Fruit fly (Drosophila melanogaster) whole organism, embryonic: ENCODE results near the gene wrd.

Experiments
- ATbp ChIP-seq: fragments of 200-800 bp; sonication (Bioruptor generic); optimal IDR thresholded peaks from 2 replicates; lab custom pipeline; 2017; ENCODE audit warnings: missing biosample characterization, mild to moderate bottlenecking, missing genetic modification characterization, missing genetic modification reagents
- Antp ChIP-seq: fragments of 200-800 bp; sonication (Bioruptor generic); optimal IDR thresholded peaks from 3 replicates; lab custom pipeline; 2016; ENCODE audit warnings: missing biosample characterization, missing genetic modification characterization
- Atf3 ChIP-seq: fragments of 200-800 bp; sonication (Bioruptor generic); optimal IDR thresholded peaks from 3 replicates; lab custom pipeline; 2016; ENCODE audit warnings: missing biosample characterization, missing genetic modification characterization
- CG10543 ChIP-seq: fragments of 200-800 bp; sonication (Bioruptor generic); optimal IDR thresholded peaks from 3 replicates; lab custom pipeline; 2017; ENCODE audit warnings: missing biosample characterization, mild to moderate bottlenecking, missing genetic modification characterization, moderate library complexity
- CG11398 ChIP-seq: fragments of 200-800 bp; sonication (Bioruptor generic); optimal IDR thresholded peaks from 2 replicates; lab custom pipeline; 2016; ENCODE audit warnings: missing biosample characterization, missing genetic modification characterization
- CG11696 ChIP-seq: fragments of 200-800 bp; sonication (Bioruptor generic); IDR thresholded peaks from 2 replicates; pipeline ENCODE4 v1.3.6; 2022; ENCODE audit warnings: missing biosample characterization, missing genetic modification characterization
- CG13424 ChIP-seq: fragments of 200-800 bp; sonication (Bioruptor generic); optimal IDR thresholded peaks from 2 replicates; lab custom pipeline; 2019; ENCODE audit warnings: missing biosample characterization, mild to moderate bottlenecking, missing genetic modification characterization, moderate library complexity
- CG15479 ChIP-seq: fragments of 200-800 bp; sonication (Bioruptor generic); optimal IDR thresholded peaks from 3 replicates; lab custom pipeline; 2019; ENCODE audit warnings: missing biosample characterization, mild to moderate bottlenecking, missing genetic modification characterization, moderate library complexity
- CG18262 ChIP-seq: fragments of 200-800 bp; optimal IDR thresholded peaks from 3 replicates; lab custom pipeline; 2019; ENCODE audit warnings: missing biosample characterization, mild to moderate bottlenecking, missing genetic modification characterization, moderate library complexity
- CG2116 ChIP-seq: fragments of 200-800 bp; sonication (Bioruptor generic); optimal IDR thresholded peaks from 3 replicates; lab custom pipeline; 2018; ENCODE audit warnings: missing biosample characterization, mild to moderate bottlenecking, missing genetic modification characterization
- CG2199 ChIP-seq: fragments of 200-800 bp; sonication (Bioruptor generic); IDR thresholded peaks from 3 replicates; pipeline ENCODE4 v1.3.6; 2022; ENCODE audit warnings: missing biosample characterization, missing genetic modification characterization
- CG2712 ChIP-seq: fragments of 200-800 bp; optimal IDR thresholded peaks from 3 replicates; lab custom pipeline; 2019; ENCODE audit warnings: missing biosample characterization, mild to moderate bottlenecking, missing genetic modification characterization, moderate library complexity
- CG4707 ChIP-seq: fragments of 200-800 bp; sonication (Bioruptor generic); optimal IDR thresholded peaks from 2 replicates; lab custom pipeline; 2018; ENCODE audit warnings: missing biosample characterization, mild to moderate bottlenecking, missing genetic modification characterization, moderate library complexity
- CG6254 ChIP-seq: fragments of 200-800 bp; sonication (Bioruptor generic); optimal IDR thresholded peaks from 3 replicates; lab custom pipeline; 2017; ENCODE audit warnings: mild to moderate bottlenecking, missing biosample characterization, missing genetic modification reagents, missing genetic modification characterization
- CG6272 ChIP-seq: fragments of 200-800 bp; sonication (Bioruptor generic); IDR thresholded peaks from 2 replicates; pipeline ENCODE4 v1.3.6; 2022; ENCODE audit warnings: missing biosample characterization, missing genetic modification characterization
- CG7372 ChIP-seq: fragments of 200-800 bp; sonication (Bioruptor generic); IDR thresholded peaks from 2 replicates; pipeline ENCODE4 v1.3.6; 2022; ENCODE audit warnings: missing biosample characterization, missing genetic modification characterization
- CG7745 ChIP-seq: fragments of 200-800 bp; sonication (Bioruptor generic); optimal IDR thresholded peaks from 2 replicates; lab custom pipeline; 2018; ENCODE audit warnings: missing biosample characterization, mild to moderate bottlenecking, missing genetic modification characterization, moderate library complexity
- CG8944 ChIP-seq: fragments of 200-800 bp; sonication (Bioruptor generic); optimal IDR thresholded peaks from 3 replicates; lab custom pipeline; 2016; ENCODE audit warnings: missing biosample characterization, missing genetic modification characterization
- CTCF ChIP-seq: fragments of 200-800 bp; sonication (Bioruptor generic); optimal IDR thresholded peaks from 2 replicates; lab custom pipeline; 2017; ENCODE audit warnings: missing biosample characterization, mild to moderate bottlenecking, missing genetic modification characterization, moderate library complexity
- CoRest ChIP-seq: fragments of 200-800 bp; sonication (Bioruptor generic); optimal IDR thresholded peaks from 3 replicates; lab custom pipeline; 2018; ENCODE audit warnings: missing biosample characterization, mild to moderate bottlenecking, missing genetic modification characterization, moderate library complexity
- Dad ChIP-seq: fragments of 200-800 bp; sonication (Bioruptor generic); optimal IDR thresholded peaks from 3 replicates; lab custom pipeline; 2016; ENCODE audit warnings: missing biosample characterization, missing genetic modification characterization
- Deaf1 ChIP-seq: fragments of 200-800 bp; optimal IDR thresholded peaks from 3 replicates; lab custom pipeline; 2019; ENCODE audit warnings: missing biosample characterization, mild to moderate bottlenecking, missing genetic modification characterization, moderate library complexity
- Dfd ChIP-seq, 2 experiments: fragments of >200 bp; optimal IDR thresholded peaks; 2 replicates each; lab custom pipeline; 2017; ENCODE audit warnings: missing biosample characterization in 2 of 2, missing genetic modification characterization in 2 of 2
- Elba2 ChIP-seq: fragments of 200-800 bp; sonication (Bioruptor generic); optimal IDR thresholded peaks from 3 replicates; lab custom pipeline; 2016; ENCODE audit warnings: missing biosample characterization, missing genetic modification characterization
- NFAT ChIP-seq: fragments of 200-800 bp; sonication (Bioruptor generic); IDR thresholded peaks from 2 replicates; pipeline ENCODE4 v1.3.6; 2022; ENCODE audit warnings: missing biosample characterization, missing genetic modification characterization
- Neu2 ChIP-seq: fragments of 200-800 bp; sonication (Bioruptor generic); optimal IDR thresholded peaks from 3 replicates; lab custom pipeline; 2016; ENCODE audit warnings: missing biosample characterization, missing genetic modification characterization, borderline replicate concordance
- Sox102F ChIP-seq: fragments of 200-800 bp; sonication (Bioruptor generic); optimal IDR thresholded peaks from 2 replicates; lab custom pipeline; 2018; ENCODE audit warnings: missing biosample characterization, mild to moderate bottlenecking, missing genetic modification characterization, moderate library complexity
- abd-A ChIP-seq: fragments of 200-800 bp; sonication (Bioruptor generic); optimal IDR thresholded peaks from 3 replicates; lab custom pipeline; 2019; ENCODE audit warnings: missing biosample characterization, mild to moderate bottlenecking, missing genetic modification characterization, moderate library complexity
- ato ChIP-seq: fragments of 200-800 bp; sonication (Bioruptor generic); IDR thresholded peaks from 2 replicates; pipeline ENCODE4 v1.3.6; 2022; ENCODE audit warnings: missing biosample characterization, missing genetic modification characterization; ENCODE audit not compliant: partially characterized antibody
- cg ChIP-seq: fragments of 200-800 bp; sonication (Bioruptor generic); optimal IDR thresholded peaks from 3 replicates; lab custom pipeline; 2019; ENCODE audit warnings: missing biosample characterization, mild to moderate bottlenecking, missing genetic modification characterization, moderate library complexity
- corto ChIP-seq: fragments of 200-800 bp; sonication (Bioruptor generic); optimal IDR thresholded peaks from 2 replicates; lab custom pipeline; 2016; ENCODE audit warnings: missing biosample characterization, mild to moderate bottlenecking, missing genetic modification characterization, moderate library complexity
- croc ChIP-seq: fragments of 200-800 bp; sonication (Bioruptor generic); conservative IDR thresholded peaks from 3 replicates; pipeline ENCODE4 v1.3.6; 2022; ENCODE audit warnings: missing biosample characterization, missing genetic modification characterization
- dimm ChIP-seq: fragments of 200-800 bp; sonication (Bioruptor generic); IDR thresholded peaks from 2 replicates; pipeline ENCODE4 v1.3.6; 2022; ENCODE audit warnings: missing biosample characterization, missing genetic modification characterization
- dpn ChIP-seq, 2 experiments: fragments of 200-800 bp; sonication (Bioruptor generic); optimal IDR thresholded peaks; 3 replicates each; lab custom pipeline; 2016; ENCODE audit warnings: missing biosample characterization in 2 of 2, missing genetic modification characterization in 2 of 2
- ems ChIP-seq: fragments of 200-800 bp; sonication (Bioruptor generic); optimal IDR thresholded peaks from 3 replicates; lab custom pipeline; 2016; ENCODE audit warnings: missing biosample characterization, missing genetic modification characterization
- esg ChIP-seq: fragments of 200-800 bp; sonication (Bioruptor generic); conservative IDR thresholded peaks from 2 replicates; pipeline ENCODE4 v1.3.6; 2022; ENCODE audit warnings: missing biosample characterization, missing genetic modification characterization
- ftz-f1 ChIP-seq: fragments of 200-800 bp; sonication (Bioruptor generic); optimal IDR thresholded peaks from 2 replicates; lab custom pipeline; 2016; ENCODE audit warnings: missing biosample characterization, missing genetic modification characterization
- ind ChIP-seq: fragments of 200-800 bp; sonication (Bioruptor generic); optimal IDR thresholded peaks from 3 replicates; lab custom pipeline; 2016; ENCODE audit warnings: missing biosample characterization, missing genetic modification characterization
- inv ChIP-seq: fragments of 200-800 bp; sonication (Bioruptor generic); IDR thresholded peaks from 2 replicates; pipeline ENCODE4 v1.3.6; 2022; ENCODE audit warnings: missing biosample characterization, missing genetic modification characterization; ENCODE audit not compliant: partially characterized antibody
- lmd ChIP-seq: fragments of 200-800 bp; sonication (Bioruptor generic); IDR thresholded peaks from 2 replicates; pipeline ENCODE4 v1.3.6; 2022; ENCODE audit warnings: missing biosample characterization, missing genetic modification characterization
- lola ChIP-seq, 3 experiments: fragments of >200 bp in 2 of 3; fragments of 200-800 bp in 1 of 3; sonication (Bioruptor generic) in 1 of 3; optimal IDR thresholded peaks; 2 replicates each; lab custom pipeline; 2017 to 2019; ENCODE audit warnings: missing biosample characterization in 3 of 3, missing genetic modification characterization in 3 of 3, mild to moderate bottlenecking in 1 of 3, moderate library complexity in 1 of 3
- nmo ChIP-seq: fragments of 200-800 bp; sonication (Bioruptor generic); optimal IDR thresholded peaks from 2 replicates; lab custom pipeline; 2018; ENCODE audit warnings: missing biosample characterization, mild to moderate bottlenecking, missing genetic modification characterization, moderate library complexity
- pan ChIP-seq, 4 experiments: fragments of >200 bp in 3 of 4; fragments of 200-800 bp in 1 of 4; sonication (Bioruptor generic) in 1 of 4; optimal IDR thresholded peaks in 3 of 4; IDR thresholded peaks in 1 of 4; 2 replicates each; pipeline versions ENCODE4 v1.3.6 to Lab custom; 2017 to 2022; ENCODE audit warnings: missing biosample characterization in 2 of 4, missing genetic modification characterization in 2 of 4, mixed read lengths in 1 of 4
- pb ChIP-seq: fragments of 200-800 bp; sonication (Bioruptor generic); optimal IDR thresholded peaks from 3 replicates; lab custom pipeline; 2016; ENCODE audit warnings: missing biosample characterization, missing genetic modification characterization
- psq ChIP-seq: fragments of 200-800 bp; sonication (Bioruptor generic); optimal IDR thresholded peaks from 2 replicates; lab custom pipeline; 2017; ENCODE audit warnings: missing biosample characterization, missing genetic modification characterization
- slp2 ChIP-seq: fragments of 200-800 bp; sonication (Bioruptor generic); optimal IDR thresholded peaks from 2 replicates; lab custom pipeline; 2016; ENCODE audit warnings: missing biosample characterization, missing genetic modification characterization
- tio ChIP-seq: fragments of 200-800 bp; sonication (Bioruptor generic); optimal IDR thresholded peaks from 2 replicates; lab custom pipeline; 2017; ENCODE audit warnings: missing biosample characterization, missing genetic modification characterization, inconsistent platforms
- ttk ChIP-seq: fragments of 200-800 bp; sonication (Bioruptor generic); IDR thresholded peaks from 2 replicates; pipeline ENCODE4 v2.1.2; 2022; ENCODE audit warnings: missing biosample characterization, missing genetic modification characterization
- zfh2 ChIP-seq: fragments of 200-800 bp; sonication (Bioruptor generic); optimal IDR thresholded peaks from 2 replicates; lab custom pipeline; 2016; ENCODE audit warnings: missing biosample characterization, missing genetic modification characterization

The wrd gene

dm6 chr3R:18196991-18197801 is 29.6 kb downstream of the wrd start (continued):
- TF ChIP-seq pan (optimal IDR thresholded peaks at IDR 0.05; lab: Kevin White, UChicago) (no peak), pan (GFP tag; optimal IDR thresholded peaks at IDR 0.05 in 1 of 2, IDR thresholded peaks at IDR 0.05 in 1 of 2) (no peak), CoRest (tag; lab: Kevin White, UChicago) (peak; percentile 86), CG10543 (peak; percentile 51), corto (peak; percentile 8), Atf3 (GFP tag; lab: Kevin White, UChicago) (peak; percentile 5), CG15479 (GFP tag; lab: Kevin White, UChicago) (peak; percentile 97), cg (GFP tag; lab: Kevin White, UChicago) (peak; percentile 99), Antp (no peak), Neu2 (no peak), ttk (GFP tag; lab: Robert Waterston, UW) (no peak), ems (GFP tag; lab: Kevin White, UChicago) (no peak), Deaf1 (tag; lab: Kevin White, UChicago) (peak; percentile 58), ATbp (GFP tag; lab: Kevin White, UChicago) (peak; percentile 38), CG6272 (GFP tag; lab: Robert Waterston, UW) (peak; percentile 9; the same call in 1 of the 2 replicates), CG4707 (GFP tag; lab: Kevin White, UChicago) (no peak), lola (GFP tag; optimal IDR thresholded peaks at IDR 0.05; lab: Kevin White, UChicago) (peak in 1 of 3 experiments; percentile 75), inv (GFP tag; lab: Robert Waterston, UW) (no peak), dimm (no peak), CG6254 (GFP tag; lab: Kevin White, UChicago) (no peak), CG2199 (GFP tag; lab: Robert Waterston, UW) (no peak), pb (GFP tag; lab: Kevin White, UChicago) (no peak), Sox102F (GFP tag; lab: Kevin White, UChicago) (peak; percentile 60), lmd (GFP tag; lab: Robert Waterston, UW) (no peak), ato (GFP tag; lab: Robert Waterston, UW) (no peak), Elba2 (GFP tag; lab: Kevin White, UChicago) (no peak), CG2712 (peak; percentile 57), CG13424 (tag; lab: Kevin White, UChicago) (peak; percentile 68), CG2116 (GFP tag; lab: Kevin White, UChicago) (peak; percentile 28), psq (GFP tag; lab: Kevin White, UChicago) (peak; percentile 31), slp2 (GFP tag; lab: Kevin White, UChicago) (peak; percentile 50), CG8944 (GFP tag; lab: Kevin White, UChicago) (no peak), Dfd (GFP tag; optimal IDR thresholded peaks at IDR 0.05; lab: Kevin White, UChicago) (no peak), ftz-f1 (GFP tag; lab: Kevin White, UChicago) (no peak), CG7372 (no peak), dpn (GFP tag; optimal IDR thresholded peaks at IDR 0.05; lab: Kevin White, UChicago) (peak; percentile 25 to 28), CTCF (no peak), zfh2 (GFP tag; lab: Kevin White, UChicago) (no peak), NFAT (no peak), CG11398 (GFP tag; lab: Kevin White, UChicago) (no peak), abd-A (peak; percentile 71), ind (GFP tag; lab: Kevin White, UChicago) (peak; percentile 51), nmo (GFP tag; lab: Kevin White, UChicago) (peak; percentile 76), esg (GFP tag; lab: Robert Waterston, UW) (no peak), CG18262 (tag; lab: Kevin White, UChicago) (peak; percentile 79), Dad (no peak), croc (GFP tag; lab: Robert Waterston, UW) (no peak), tio (GFP tag; lab: Kevin White, UChicago) (peak; percentile 79), CG7745 (peak; percentile 26), CG11696 (no peak)
